Fruit fly (Drosophila melanogaster) whole organism, embryonic: ENCODE results near the gene Fbw5.
A peak's percentile ranks its signal among the peaks of the same experiment; 100 is the strongest.

Experiments used
- ATbp ChIP-seq: fragments of 200-800 bp; sonication (Bioruptor generic); optimal IDR thresholded peaks from 2 replicates; lab custom pipeline; 2017; ENCODE audit warnings: missing biosample characterization, mild to moderate bottlenecking, missing genetic modification characterization, missing genetic modification reagents
- B-H2 ChIP-seq: fragments of 200-800 bp; sonication (Bioruptor generic); optimal IDR thresholded peaks from 2 replicates; lab custom pipeline; 2018; ENCODE audit warnings: missing biosample characterization, mild to moderate bottlenecking, missing genetic modification characterization
- CG11247 ChIP-seq: fragments of 200-800 bp; sonication (Bioruptor generic); IDR thresholded peaks from 2 replicates; pipeline ENCODE4 v1.3.6; 2022; ENCODE audit warnings: missing biosample characterization, missing genetic modification characterization
- CG14014 ChIP-seq: fragments of 200-800 bp; sonication (Bioruptor generic); IDR thresholded peaks from 2 replicates; pipeline ENCODE4 v1.3.6; 2022; ENCODE audit warnings: missing biosample characterization, missing genetic modification characterization
- CG14050 ChIP-seq: fragments of 200-800 bp; sonication (Bioruptor generic); IDR thresholded peaks from 3 replicates; pipeline ENCODE4 v1.3.6; 2022; ENCODE audit warnings: missing biosample characterization, missing genetic modification characterization
- CG14441 ChIP-seq: fragments of 200-800 bp; sonication (Bioruptor generic); IDR thresholded peaks from 2 replicates; pipeline ENCODE4 v1.3.6; 2022; ENCODE audit warnings: missing biosample characterization, missing genetic modification characterization
- CG2116 ChIP-seq: fragments of 200-800 bp; sonication (Bioruptor generic); optimal IDR thresholded peaks from 3 replicates; lab custom pipeline; 2018; ENCODE audit warnings: missing biosample characterization, mild to moderate bottlenecking, missing genetic modification characterization
- CG2199 ChIP-seq: fragments of 200-800 bp; sonication (Bioruptor generic); IDR thresholded peaks from 3 replicates; pipeline ENCODE4 v1.3.6; 2022; ENCODE audit warnings: missing biosample characterization, missing genetic modification characterization
- CG3726 ChIP-seq: fragments of 200-800 bp; sonication (Bioruptor generic); IDR thresholded peaks from 3 replicates; pipeline ENCODE4, ENCODE4 v1.3.6; 2022; ENCODE audit warnings: missing biosample characterization, missing genetic modification characterization
- CG4282 ChIP-seq: fragments of 200-800 bp; sonication (Bioruptor generic); optimal IDR thresholded peaks from 2 replicates; lab custom pipeline; 2016; ENCODE audit warnings: missing biosample characterization, missing genetic modification characterization
- CG4404 ChIP-seq: fragments of 200-800 bp; sonication (Bioruptor generic); IDR thresholded peaks from 2 replicates; pipeline ENCODE4 v1.3.6; 2022; ENCODE audit warnings: missing biosample characterization, missing genetic modification characterization
- CG4730 ChIP-seq: fragments of 200-800 bp; sonication (Bioruptor generic); IDR thresholded peaks from 2 replicates; pipeline ENCODE4 v1.3.6; 2022; ENCODE audit warnings: missing biosample characterization, missing genetic modification characterization
- CG4820 ChIP-seq: fragments of 200-800 bp; sonication (Bioruptor generic); optimal IDR thresholded peaks from 3 replicates; lab custom pipeline; 2016; ENCODE audit warnings: missing biosample characterization, missing genetic modification characterization
- CG6654 ChIP-seq: fragments of 200-800 bp; sonication (Bioruptor generic); optimal IDR thresholded peaks from 2 replicates; lab custom pipeline; 2017; ENCODE audit warnings: missing biosample characterization, mild to moderate bottlenecking, missing genetic modification characterization
- CG7372 ChIP-seq: fragments of 200-800 bp; sonication (Bioruptor generic); IDR thresholded peaks from 2 replicates; pipeline ENCODE4 v1.3.6; 2022; ENCODE audit warnings: missing biosample characterization, missing genetic modification characterization
- CG7745 ChIP-seq: fragments of 200-800 bp; sonication (Bioruptor generic); optimal IDR thresholded peaks from 2 replicates; lab custom pipeline; 2018; ENCODE audit warnings: missing biosample characterization, mild to moderate bottlenecking, missing genetic modification characterization, moderate library complexity
- CG7839 ChIP-seq: fragments of 200-800 bp; sonication (Bioruptor generic); optimal IDR thresholded peaks from 3 replicates; lab custom pipeline; 2018; ENCODE audit warnings: missing biosample characterization, mild to moderate bottlenecking, missing genetic modification characterization, moderate library complexity
- CG8359 ChIP-seq: fragments of 200-800 bp; sonication (Bioruptor generic); optimal IDR thresholded peaks from 2 replicates; lab custom pipeline; 2017; ENCODE audit warnings: missing biosample characterization, mild to moderate bottlenecking, missing genetic modification characterization, borderline replicate concordance
- CG9609 ChIP-seq: fragments of 200-800 bp; sonication (Bioruptor generic); optimal IDR thresholded peaks from 3 replicates; lab custom pipeline; 2016; ENCODE audit warnings: missing biosample characterization, missing genetic modification characterization
- Dbx ChIP-seq: fragments of 200-800 bp; sonication (Bioruptor generic); IDR thresholded peaks from 3 replicates; pipeline ENCODE4 v1.3.6; 2022; ENCODE audit warnings: missing biosample characterization, missing genetic modification characterization
- Dip2 ChIP-seq: fragments of 200-800 bp; sonication (Bioruptor generic); IDR thresholded peaks from 2 replicates; pipeline ENCODE4 v1.3.6; 2022; ENCODE audit warnings: missing biosample characterization, missing genetic modification characterization
- E2f1 ChIP-seq: fragments of 200-800 bp; sonication (Bioruptor generic); IDR thresholded peaks from 2 replicates; pipeline ENCODE4 v1.3.6; 2022; ENCODE audit warnings: missing biosample characterization, missing genetic modification characterization
- GATAe ChIP-seq: fragments of 200-800 bp; sonication (Bioruptor generic); conservative IDR thresholded peaks from 2 replicates; pipeline ENCODE4 v1.3.6; 2022; ENCODE audit warnings: missing biosample characterization, missing genetic modification characterization
- Max ChIP-seq: fragments of 200-800 bp; sonication (Bioruptor generic); optimal IDR thresholded peaks from 2 replicates; lab custom pipeline; 2016; ENCODE audit warnings: missing biosample characterization, mild to moderate bottlenecking, missing genetic modification characterization
- Oaz ChIP-seq: fragments of 200-800 bp; sonication (Bioruptor generic); IDR thresholded peaks from 2 replicates; pipeline ENCODE4 v1.3.6; 2022; ENCODE audit warnings: missing biosample characterization, missing genetic modification characterization
- Rfx ChIP-seq: fragments of 200-800 bp; sonication (Bioruptor generic); IDR thresholded peaks from 2 replicates; pipeline ENCODE4 v1.3.6; 2022; ENCODE audit warnings: missing biosample characterization, missing genetic modification characterization
- Rx ChIP-seq: fragments of 200-800 bp; sonication (Bioruptor generic); IDR thresholded peaks from 2 replicates; pipeline ENCODE4 v1.3.6; 2022; ENCODE audit warnings: missing biosample characterization, missing genetic modification characterization
- Sry-β ChIP-seq: fragments of 200-800 bp; sonication (Bioruptor generic); optimal IDR thresholded peaks from 2 replicates; lab custom pipeline; 2018; ENCODE audit warnings: missing biosample characterization, mild to moderate bottlenecking, missing genetic modification characterization, moderate library complexity
- Xrp1 ChIP-seq: fragments of 200-800 bp; sonication (Bioruptor generic); IDR thresholded peaks from 2 replicates; pipeline ENCODE4 v1.3.6; 2022; ENCODE audit warnings: missing biosample characterization, missing genetic modification characterization
- abd-A ChIP-seq: fragments of 200-800 bp; sonication (Bioruptor generic); optimal IDR thresholded peaks from 3 replicates; lab custom pipeline; 2019; ENCODE audit warnings: missing biosample characterization, mild to moderate bottlenecking, missing genetic modification characterization, moderate library complexity
- bigmax ChIP-seq: fragments of 200-800 bp; sonication (Bioruptor generic); optimal IDR thresholded peaks from 2 replicates; lab custom pipeline; 2018; ENCODE audit warnings: missing biosample characterization, mild to moderate bottlenecking, missing genetic modification characterization
- cato ChIP-seq: fragments of 200-800 bp; sonication (Bioruptor generic); optimal IDR thresholded peaks from 2 replicates; lab custom pipeline; 2016; ENCODE audit warnings: missing biosample characterization, missing genetic modification characterization, borderline replicate concordance
- chn ChIP-seq: fragments of 200-800 bp; sonication (Bioruptor generic); optimal IDR thresholded peaks from 2 replicates; lab custom pipeline; 2016; ENCODE audit warnings: missing biosample characterization, missing genetic modification characterization
- ci ChIP-seq: fragments of 200-800 bp; sonication (Bioruptor generic); IDR thresholded peaks from 3 replicates; pipeline ENCODE4 v1.3.6; 2022; ENCODE audit warnings: missing biosample characterization, missing genetic modification characterization
- dmrt99B ChIP-seq: fragments of 200-800 bp; sonication (Bioruptor generic); optimal IDR thresholded peaks from 2 replicates; lab custom pipeline; 2018; ENCODE audit warnings: missing biosample characterization, mild to moderate bottlenecking, missing genetic modification characterization, moderate library complexity
- eve ChIP-seq, 2 experiments: fragments of >200 bp; optimal IDR thresholded peaks; 2 replicates each; lab custom pipeline; 2017; ENCODE audit warnings: missing biosample characterization in 2 of 2, missing genetic modification characterization in 2 of 2
- exex ChIP-seq: fragments of 200-800 bp; sonication (Bioruptor generic); optimal IDR thresholded peaks from 4 replicates; lab custom pipeline; 2018; ENCODE audit warnings: missing biosample characterization, mild to moderate bottlenecking, missing genetic modification characterization, moderate library complexity
- ftz-f1 ChIP-seq: fragments of 200-800 bp; sonication (Bioruptor generic); optimal IDR thresholded peaks from 2 replicates; lab custom pipeline; 2016; ENCODE audit warnings: missing biosample characterization, missing genetic modification characterization
- kni ChIP-seq: fragments of 200-800 bp; sonication (Bioruptor generic); optimal IDR thresholded peaks from 3 replicates; lab custom pipeline; 2017; ENCODE audit warnings: mild to moderate bottlenecking, missing biosample characterization, missing genetic modification reagents, missing genetic modification characterization
- nau ChIP-seq: fragments of 200-800 bp; sonication (Bioruptor generic); optimal IDR thresholded peaks from 3 replicates; lab custom pipeline; 2017; ENCODE audit warnings: missing biosample characterization, mild to moderate bottlenecking, missing genetic modification characterization, missing genetic modification reagents
- onecut ChIP-seq: fragments of 200-800 bp; sonication (Bioruptor generic); IDR thresholded peaks from 2 replicates; pipeline ENCODE4 v1.3.6; 2022; ENCODE audit warnings: missing biosample characterization, missing genetic modification characterization
- psq ChIP-seq: fragments of 200-800 bp; sonication (Bioruptor generic); optimal IDR thresholded peaks from 2 replicates; lab custom pipeline; 2017; ENCODE audit warnings: missing biosample characterization, missing genetic modification characterization
- repo ChIP-seq: fragments of 200-800 bp; sonication (Bioruptor generic); optimal IDR thresholded peaks from 2 replicates; lab custom pipeline; 2016; ENCODE audit warnings: missing biosample characterization, missing genetic modification characterization
- schlank ChIP-seq: fragments of 200-800 bp; sonication (Bioruptor generic); optimal IDR thresholded peaks from 2 replicates; lab custom pipeline; 2018; ENCODE audit warnings: missing biosample characterization, mild to moderate bottlenecking, missing genetic modification characterization
- ssp ChIP-seq: fragments of 200-800 bp; sonication (Bioruptor generic); IDR thresholded peaks from 2 replicates; pipeline ENCODE4 v1.3.6; 2022; ENCODE audit warnings: missing biosample characterization, missing genetic modification characterization
- stc ChIP-seq: fragments of 200-800 bp; sonication (Bioruptor generic); IDR thresholded peaks from 2 replicates; pipeline ENCODE4 v1.3.6; 2022; ENCODE audit warnings: missing biosample characterization, missing genetic modification characterization
- tio ChIP-seq: fragments of 200-800 bp; sonication (Bioruptor generic); optimal IDR thresholded peaks from 2 replicates; lab custom pipeline; 2017; ENCODE audit warnings: missing biosample characterization, missing genetic modification characterization, inconsistent platforms
- unc-4 ChIP-seq: fragments of 200-800 bp; sonication (Bioruptor generic); IDR thresholded peaks from 2 replicates; pipeline ENCODE4 v1.3.6; 2022; ENCODE audit warnings: missing biosample characterization, missing genetic modification characterization; ENCODE audit not compliant: partially characterized antibody
- wdn ChIP-seq: fragments of 200-800 bp; sonication (Bioruptor generic); IDR thresholded peaks from 2 replicates; pipeline ENCODE4 v1.3.6; 2022; ENCODE audit warnings: missing biosample characterization, missing genetic modification characterization

Fbw5 gene

dm6 chr2L:6070656-6071231 is 5.0 kb upstream of the Fbw5 start, which contains the start of the genes CG9154 and Kr-h2 (continued):
- TF ChIP-seq CG3726 (GFP tag; lab: Robert Waterston, UW) (no peak), B-H2 (GFP tag; lab: Kevin White, UChicago) (peak; percentile 48), tio (GFP tag; lab: Kevin White, UChicago) (no peak), eve (GFP tag; optimal IDR thresholded peaks at IDR 0.05; lab: Kevin White, UChicago) (no peak), psq (no peak)

dm6 chr2L:6068544-6069251 is 2.9 kb upstream of the Fbw5 start, which contains the start of the genes CG9150 and Pfdn1:
CG9150 (minus strand) TSS chr2L:6068594.
Pfdn1 (plus strand) TSS chr2L:6069079.
- TF ChIP-seq ci (GFP tag; lab: Robert Waterston, UW) (no peak), Oaz (GFP tag; lab: Robert Waterston, UW) (no peak), repo (GFP tag; lab: Kevin White, UChicago) (no peak), wdn (no peak), Xrp1 (GFP tag; lab: Robert Waterston, UW) (no peak), CG14014 (GFP tag; lab: Robert Waterston, UW) (no peak), Dbx (GFP tag; lab: Robert Waterston, UW) (peak; percentile 36; the same call in 2 of the 3 replicates), GATAe (GFP tag; lab: Robert Waterston, UW) (no peak), exex (tag; lab: Kevin White, UChicago) (no peak), CG4282 (GFP tag; lab: Kevin White, UChicago) (no peak), tio (GFP tag; lab: Kevin White, UChicago) (no peak), bigmax (GFP tag; lab: Kevin White, UChicago) (no peak), nau (GFP tag; lab: Kevin White, UChicago) (no peak), CG2116 (GFP tag; lab: Kevin White, UChicago) (peak; percentile 88), unc-4 (peak; percentile 90), CG11247 (GFP tag; lab: Robert Waterston, UW) (no peak), Rfx (GFP tag; lab: Robert Waterston, UW) (peak; percentile 48), stc (GFP tag; lab: Robert Waterston, UW) (no peak), CG4730 (GFP tag; lab: Robert Waterston, UW) (no peak), ATbp (no peak), CG4820 (no peak), dmrt99B (tag; lab: Kevin White, UChicago) (no peak), CG6654 (GFP tag; lab: Kevin White, UChicago) (no peak), CG7745 (no peak), Rx (no peak), onecut (no peak), chn (GFP tag; lab: Kevin White, UChicago) (no peak), CG4404 (GFP tag; lab: Robert Waterston, UW) (no peak), cato (GFP tag; lab: Kevin White, UChicago) (no peak), CG7372 (GFP tag; lab: Robert Waterston, UW) (no peak), kni (GFP tag; lab: Kevin White, UChicago) (no peak), CG14050 (no peak), CG14441 (GFP tag; lab: Robert Waterston, UW) (no peak), E2f1 (GFP tag; lab: Robert Waterston, UW) (no peak), Sry-β (no peak), ssp (GFP tag; lab: Robert Waterston, UW) (no peak), Dip2 (GFP tag; lab: Robert Waterston, UW) (no peak), Max (no peak), CG2199 (GFP tag; lab: Robert Waterston, UW) (no peak), schlank (no peak), CG9609 (GFP tag; lab: Kevin White, UChicago) (no peak), abd-A (no peak), CG7839 (tag; lab: Kevin White, UChicago) (no peak), CG8359 (GFP tag; lab: Kevin White, UChicago) (no peak), ftz-f1 (GFP tag; lab: Kevin White, UChicago) (no peak)
